Worm (Caenorhabditis elegans) whole organism, L1 larva: ENCODE results near the gene F46B3.9.
A peak's percentile ranks its signal among the peaks of the same experiment; 100 is the strongest.

Experiments
- C04F5.9 ChIP-seq: sonication (generic microtip); optimal IDR thresholded peaks from 2 replicates; lab custom pipeline; 2016; ENCODE audit warnings: missing genetic modification characterization, missing compliant biosample characterization
- C34B4.2 ChIP-seq: sonication (generic microtip); optimal IDR thresholded peaks from 2 replicates; lab custom pipeline; 2017; ENCODE audit warnings: mild to moderate bottlenecking, missing genetic modification characterization, missing compliant biosample characterization
- Y116A8C.19 ChIP-seq: sonication (generic microtip); optimal IDR thresholded peaks from 2 replicates; lab custom pipeline; 2016; ENCODE audit warnings: missing compliant biosample characterization, missing genetic modification characterization, borderline replicate concordance
- aly-2 ChIP-seq: fragments of 150-350 bp; optimal IDR thresholded peaks from 2 replicates; lab custom pipeline; 2014; ENCODE audit warnings: missing biosample characterization, missing genetic modification characterization
- blmp-1 ChIP-seq: fragments of 150-350 bp; optimal IDR thresholded peaks from 2 replicates; lab custom pipeline; 2014; ENCODE audit warnings: missing biosample characterization, missing genetic modification characterization
- ceh-63 ChIP-seq: fragments of 200-800 bp; sonication (Bioruptor generic); optimal IDR thresholded peaks from 2 replicates; lab custom pipeline; 2018; ENCODE audit warnings: mild to moderate bottlenecking, missing genetic modification characterization, missing compliant biosample characterization
- ceh-88 ChIP-seq: fragments of 200-800 bp; sonication (Bioruptor generic); IDR thresholded peaks from 2 replicates; pipeline ENCODE4 v1.3.6; 2022; ENCODE audit warnings: missing genetic modification characterization, missing compliant biosample characterization
- ceh-90 ChIP-seq: sonication (generic microtip); optimal IDR thresholded peaks from 2 replicates; lab custom pipeline; 2016; ENCODE audit warnings: missing genetic modification characterization, missing compliant biosample characterization
- ces-1 ChIP-seq: fragments of 150-350 bp; optimal IDR thresholded peaks from 2 replicates; lab custom pipeline; 2014; ENCODE audit warnings: missing biosample characterization, missing genetic modification reagents, missing genetic modification characterization
- dpl-1 ChIP-seq, 3 experiments: fragments of 150-350 bp in 2 of 3; sonication (generic microtip) in 1 of 3; optimal IDR thresholded peaks; 2 replicates each; lab custom pipeline; 2014 to 2017; ENCODE audit warnings: missing biosample characterization in 3 of 3, missing genetic modification characterization in 3 of 3, missing genetic modification reagents in 3 of 3
- dsc-1 ChIP-seq: sonication (generic microtip); optimal IDR thresholded peaks from 2 replicates; lab custom pipeline; 2016; ENCODE audit warnings: mild to moderate bottlenecking, missing genetic modification characterization, missing compliant biosample characterization
- egl-13 ChIP-seq: sonication (generic microtip); optimal IDR thresholded peaks from 2 replicates; lab custom pipeline; 2016; ENCODE audit warnings: missing genotype, missing genetic modification reagents, missing genetic modification characterization, missing compliant biosample characterization
- elt-3 ChIP-seq, 6 experiments: fragments of 150-350 bp in 1 of 6; sonication (generic microtip); optimal IDR thresholded peaks; 2 replicates each; lab custom pipeline; 2017 to 2018; ENCODE audit warnings: missing biosample characterization in 6 of 6, missing genetic modification characterization in 6 of 6, inconsistent platforms in 1 of 6
- fkh-4 ChIP-seq: sonication (generic microtip); optimal IDR thresholded peaks from 2 replicates; lab custom pipeline; 2016; ENCODE audit warnings: missing compliant biosample characterization, missing genetic modification characterization, borderline replicate concordance
- fkh-8 ChIP-seq: sonication (generic microtip); optimal IDR thresholded peaks from 2 replicates; lab custom pipeline; 2016; ENCODE audit warnings: mild to moderate bottlenecking, missing genetic modification characterization, missing compliant biosample characterization
- fos-1 ChIP-seq: fragments of 150-350 bp; optimal IDR thresholded peaks from 2 replicates; lab custom pipeline; 2014; ENCODE audit warnings: missing biosample characterization, missing genetic modification characterization
- grh-1 ChIP-seq: fragments of 200-800 bp; sonication (Bioruptor generic); IDR thresholded peaks from 2 replicates; pipeline ENCODE4 v1.3.6; 2022; ENCODE audit warnings: missing genetic modification reagents, missing genetic modification characterization, missing compliant biosample characterization
- hlh-4 ChIP-seq: sonication (generic microtip); optimal IDR thresholded peaks from 2 replicates; lab custom pipeline; 2016; ENCODE audit warnings: mild to moderate bottlenecking, missing genetic modification characterization, missing compliant biosample characterization
- hpl-2 ChIP-seq: fragments of 150-350 bp; optimal IDR thresholded peaks from 2 replicates; lab custom pipeline; 2014; ENCODE audit warnings: missing biosample characterization, missing genetic modification reagents, missing genetic modification characterization
- irx-1 ChIP-seq: sonication (generic microtip); optimal IDR thresholded peaks from 2 replicates; lab custom pipeline; 2016; ENCODE audit warnings: missing genetic modification characterization, missing compliant biosample characterization
- jun-1 ChIP-seq: fragments of 150-350 bp; optimal IDR thresholded peaks from 2 replicates; lab custom pipeline; 2014; ENCODE audit warnings: missing biosample characterization, missing genetic modification reagents, missing genetic modification characterization
- lin-14 ChIP-seq: fragments of 200-800 bp; sonication (Bioruptor generic); optimal IDR thresholded peaks from 2 replicates; lab custom pipeline; 2018; ENCODE audit warnings: mild to moderate bottlenecking, missing genetic modification characterization, moderate library complexity, missing compliant biosample characterization
- lin-35 ChIP-seq, 2 experiments: fragments of 150-350 bp; optimal IDR thresholded peaks; 2 replicates each; lab custom pipeline; 2014; ENCODE audit warnings: missing biosample characterization in 2 of 2, missing genetic modification characterization in 2 of 2, missing genetic modification reagents in 2 of 2
- lin-39 ChIP-seq: fragments of 150-350 bp; optimal IDR thresholded peaks from 2 replicates; lab custom pipeline; 2014; ENCODE audit warnings: missing biosample characterization, missing genetic modification reagents, missing genetic modification characterization
- lir-3 ChIP-seq: sonication (generic microtip); optimal IDR thresholded peaks from 2 replicates; lab custom pipeline; 2016; ENCODE audit warnings: mild to moderate bottlenecking, missing genetic modification characterization, moderate library complexity, missing compliant biosample characterization; ENCODE audit not compliant: poor library complexity
- lsy-2 ChIP-seq, 2 experiments: fragments of 150-350 bp; optimal IDR thresholded peaks; 2 replicates each; lab custom pipeline; 2014; ENCODE audit warnings: missing biosample characterization in 2 of 2, missing genetic modification characterization in 2 of 2
- mef-2 ChIP-seq: fragments of 150-350 bp; optimal IDR thresholded peaks from 2 replicates; lab custom pipeline; 2014; ENCODE audit warnings: missing biosample characterization, missing genetic modification characterization
- nhr-11 ChIP-seq: fragments of 150-350 bp; optimal IDR thresholded peaks from 2 replicates; lab custom pipeline; 2014; ENCODE audit warnings: missing biosample characterization, missing genetic modification characterization
- nhr-19 ChIP-seq: fragments of 200-800 bp; sonication (Bioruptor generic); conservative IDR thresholded peaks from 2 replicates; pipeline ENCODE4 v1.3.6; 2022; ENCODE audit warnings: missing genetic modification characterization, missing compliant biosample characterization
- nhr-20 ChIP-seq: sonication (generic microtip); optimal IDR thresholded peaks from 2 replicates; lab custom pipeline; 2016; ENCODE audit warnings: mild to moderate bottlenecking, missing genetic modification characterization, missing compliant biosample characterization
- nhr-237 ChIP-seq: fragments of 150-350 bp; optimal IDR thresholded peaks from 2 replicates; lab custom pipeline; 2014; ENCODE audit warnings: missing biosample characterization, missing genetic modification characterization
- nhr-28 ChIP-seq: fragments of 150-350 bp; optimal IDR thresholded peaks from 2 replicates; lab custom pipeline; 2014; ENCODE audit warnings: missing biosample characterization, missing genetic modification characterization
- nhr-76 ChIP-seq: sonication (generic microtip); optimal IDR thresholded peaks from 2 replicates; lab custom pipeline; 2017; ENCODE audit warnings: missing biosample characterization, missing genetic modification characterization
- nhr-77 ChIP-seq: fragments of 150-350 bp; optimal IDR thresholded peaks from 2 replicates; lab custom pipeline; 2014; ENCODE audit warnings: missing biosample characterization, missing genetic modification characterization
- nhr-85 ChIP-seq: sonication (generic microtip); peaks from one replicate; lab custom pipeline; 2016; ENCODE audit warnings: missing genetic modification characterization, inconsistent platforms, missing compliant biosample characterization
- skn-1 ChIP-seq: fragments of 150-350 bp; optimal IDR thresholded peaks from 2 replicates; lab custom pipeline; 2014; ENCODE audit warnings: missing biosample characterization, missing genetic modification characterization
- snpc-4 ChIP-seq: fragments of 150-350 bp; optimal IDR thresholded peaks from 2 replicates; lab custom pipeline; 2014; ENCODE audit warnings: missing biosample characterization, missing genetic modification characterization
- sox-4 ChIP-seq: sonication (generic microtip); optimal IDR thresholded peaks from 2 replicates; lab custom pipeline; 2016; ENCODE audit warnings: missing genetic modification characterization, missing compliant biosample characterization
- swsn-7 ChIP-seq: sonication (generic microtip); optimal IDR thresholded peaks from 2 replicates; lab custom pipeline; 2016; ENCODE audit warnings: missing genetic modification characterization, missing compliant biosample characterization
- unc-130 ChIP-seq: fragments of 150-350 bp; optimal IDR thresholded peaks from 2 replicates; lab custom pipeline; 2017; ENCODE audit warnings: missing biosample characterization, missing genetic modification characterization, inconsistent platforms
- unc-62 ChIP-seq: fragments of 150-350 bp; optimal IDR thresholded peaks from 2 replicates; lab custom pipeline; 2014; ENCODE audit warnings: missing biosample characterization, missing genetic modification reagents, missing genetic modification characterization
- zag-1 ChIP-seq: fragments of 150-350 bp; optimal IDR thresholded peaks from 2 replicates; lab custom pipeline; 2014; ENCODE audit warnings: missing biosample characterization, missing genetic modification characterization
- zip-4 ChIP-seq: fragments of 200-800 bp; sonication (Bioruptor generic); optimal IDR thresholded peaks from 2 replicates; lab custom pipeline; 2018; ENCODE audit warnings: mild to moderate bottlenecking, missing genetic modification characterization, moderate library complexity, missing compliant biosample characterization

The F46B3.9 gene

ce11 chrV:20599795-20600194 is 26.1 kb downstream of the F46B3.9 start, which contains the start of gene col-163:
Gene col-163 (plus strand): TSS chrV:20600095.
- TF ChIP-seq grh-1 (GFP tag; lab: Robert Waterston, UW) (no peak), aly-2 (no peak), lin-39 (tag; lab: Kevin White, UChicago) (no peak), fkh-8 (tag; lab: Kevin White, UChicago) (no peak), skn-1 (no peak), nhr-20 (tag; lab: Kevin White, UChicago) (no peak), nhr-85 (tag; lab: Kevin White, UChicago) (no peak), blmp-1 (tag; lab: Kevin White, UChicago) (peak; percentile 50)
- TF ChIP-seq, all 84 proteins: peak for 1

- TF ChIP-seq ceh-88 (GFP tag; lab: Robert Waterston, UW) (no peak), nhr-237 (tag; lab: Kevin White, UChicago) (no peak), fos-1 (tag; lab: Kevin White, UChicago) (no peak), swsn-7 (no peak), lin-14 (GFP tag; lab: Kevin White, UChicago) (no peak), C04F5.9 (tag; lab: Kevin White, UChicago) (no peak), lsy-2 (tag; optimal IDR thresholded peaks at IDR 0.05; lab: Kevin White, UChicago) (no peak), ceh-90 (tag; lab: Kevin White, UChicago) (no peak), elt-3 (tag; optimal IDR thresholded peaks at IDR 0.05; lab: Kevin White, UChicago) (no peak), nhr-11 (tag; lab: Kevin White, UChicago) (no peak)
These were observed 28.9 kb downstream of the F46B3.9 start, which contains the start of gene F46B3.1 for ce11 chrV:20597076-20597475. Gene F46B3.1 (minus strand): TSS chrV:20597176.

- no peak for TF ChIP-seq nhr-77 (tag; lab: Kevin White, UChicago)
- TF ChIP-seq swsn-7 = no peak
- TF ChIP-seq hlh-4 = no peak
- TF ChIP-seq ces-1 (GFP tag; lab: Kevin White, UChicago) = no peak
These were observed 30.3 kb downstream of the F46B3.9 start, which contains the start of gene F26F2.11 for ce11 chrV:20595653-20596052. Gene F26F2.11 (minus strand): TSS chrV:20595753.

ce11 chrV:20594746-20595145 is 31.2 kb downstream of the F46B3.9 start, which contains the start of gene F26F2.10:
Gene F26F2.10 (minus strand): TSS chrV:20594846.
- TF ChIP-seq nhr-85 (tag; lab: Kevin White, UChicago) (no peak), jun-1 (tag; lab: Kevin White, UChicago) (no peak), lir-3 (tag; lab: Kevin White, UChicago) (no peak), grh-1 (GFP tag; lab: Robert Waterston, UW) (no peak), nhr-19 (GFP tag; lab: Robert Waterston, UW) (no peak), snpc-4 (no peak)

- TF ChIP-seq unc-130 (peak; percentile 86), egl-13 (tag; lab: Kevin White, UChicago) (peak; percentile 80), elt-3 (tag; optimal IDR thresholded peaks at IDR 0.05; lab: Kevin White, UChicago) (peak in 2 of 6 experiments; percentile 33 to 66), fkh-4 (tag; lab: Kevin White, UChicago) (peak; percentile 69), ceh-90 (tag; lab: Kevin White, UChicago) (no peak), C34B4.2 (no peak), zip-4 (peak; percentile 72), Y116A8C.19 (tag; lab: Kevin White, UChicago) (no peak), nhr-19 (GFP tag; lab: Robert Waterston, UW) (peak; percentile 83), lin-39 (tag; lab: Kevin White, UChicago) (peak; percentile 80), sox-4 (peak; percentile 75), snpc-4 (peak; percentile 81), lin-35 (GFP tag; optimal IDR thresholded peaks at IDR 0.05; lab: Kevin White, UChicago) (peak; percentile 76 to 84), jun-1 (tag; lab: Kevin White, UChicago) (peak; percentile 40), dpl-1 (GFP tag; optimal IDR thresholded peaks at IDR 0.05; lab: Kevin White, UChicago) (peak; percentile 65 to 81 (median 79)), unc-62 (GFP tag; lab: Kevin White, UChicago) (no peak), nhr-11 (tag; lab: Kevin White, UChicago) (peak; percentile 69), nhr-77 (tag; lab: Kevin White, UChicago) (no peak), zag-1 (tag; lab: Kevin White, UChicago) (no peak), irx-1 (peak; percentile 88), ceh-63 (no peak), hpl-2 (no peak), nhr-28 (tag; lab: Kevin White, UChicago) (no peak), nhr-20 (tag; lab: Kevin White, UChicago) (peak; percentile 88), mef-2 (tag; lab: Kevin White, UChicago) (peak; percentile 23), dsc-1 (tag; lab: Kevin White, UChicago) (peak; percentile 93), nhr-76 (no peak)
These were observed 45.4 kb downstream of the F46B3.9 start, which contains the start of gene F26F2.7 for ce11 chrV:20580511-20581040. Gene F26F2.7 (plus strand): TSS chrV:20580990.
